Worm (Caenorhabditis elegans): ENCODE data around the gene irld-23.

DNA sequence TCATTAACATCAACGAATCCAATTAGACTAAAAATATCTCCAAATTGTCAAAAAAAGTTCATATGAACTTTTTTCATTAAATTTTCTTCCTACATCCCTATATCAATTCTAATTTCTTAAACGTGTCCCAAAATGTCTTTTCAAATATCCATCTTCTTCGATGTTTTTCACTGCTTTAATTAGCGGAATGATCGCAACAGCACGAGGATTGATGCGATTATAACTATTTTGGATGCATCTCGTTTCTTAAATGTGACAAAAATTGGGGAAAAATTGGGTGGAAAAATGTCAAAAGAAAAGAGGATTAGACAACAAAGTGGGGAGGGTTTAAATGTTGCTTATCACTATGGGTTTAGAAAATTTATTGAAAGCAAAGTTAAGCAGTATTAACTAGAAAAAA, 46.3 kb downstream of the irld-23 start:
- TF ChIP-seq sea-1 (GFP tag; conservative IDR thresholded peaks at IDR 0.05) (no peak), tbx-37 (GFP tag; conservative IDR thresholded peaks at IDR 0.05) (no peak), ama-1 (optimal IDR thresholded peaks at IDR 0.05) (no peak), ceh-13 (GFP tag; optimal IDR thresholded peaks at IDR 0.05) (no peak), flt-1 (GFP tag; IDR thresholded peaks at IDR 0.05) (no peak), pes-1 (GFP tag; IDR thresholded peaks at IDR 0.05) (no peak), hnd-1 (tag; optimal IDR thresholded peaks at IDR 0.05) (no peak), tbx-11 (GFP tag; IDR thresholded peaks at IDR 0.05) (no peak), hmg-4 (GFP tag; optimal IDR thresholded peaks at IDR 0.05) (no peak)

Data from whole organism, early embryonic.